Worm (Caenorhabditis elegans) whole organism, late embryonic: Measurements from ENCODE around the gene B0310.2.

Experiments used
- C38D4.7 ChIP-seq: fragments of 200-800 bp; sonication (Bioruptor generic); optimal IDR thresholded peaks from 2 replicates; lab custom pipeline; 2018; ENCODE audit warnings: mild to moderate bottlenecking, missing genetic modification characterization, moderate library complexity, missing compliant biosample characterization
- T23F11.4 ChIP-seq: fragments of 200-800 bp; sonication (Bioruptor generic); optimal IDR thresholded peaks from 2 replicates; lab custom pipeline; 2018; ENCODE audit warnings: mild to moderate bottlenecking, missing genetic modification characterization, missing compliant biosample characterization
- Y22D7AL.16 ChIP-seq: sonication (generic microtip); optimal IDR thresholded peaks from 2 replicates; lab custom pipeline; 2016; ENCODE audit warnings: missing genetic modification characterization, missing compliant biosample characterization
- ama-1 ChIP-seq: fragments of 150-350 bp; optimal IDR thresholded peaks from 2 replicates; lab custom pipeline; 2014
- ceh-14 ChIP-seq: sonication (generic microtip); optimal IDR thresholded peaks from 2 replicates; lab custom pipeline; 2016; ENCODE audit warnings: missing genotype, missing genetic modification characterization, missing compliant biosample characterization
- ceh-18 ChIP-seq: sonication (generic microtip); optimal IDR thresholded peaks from 2 replicates; lab custom pipeline; 2016; ENCODE audit warnings: missing genetic modification characterization, missing compliant biosample characterization
- ceh-19 ChIP-seq: fragments of 200-800 bp; sonication (Bioruptor generic); optimal IDR thresholded peaks from 2 replicates; lab custom pipeline; 2018; ENCODE audit warnings: mild to moderate bottlenecking, missing genetic modification characterization, missing compliant biosample characterization
- ceh-2 ChIP-seq: sonication (generic microtip); optimal IDR thresholded peaks from 2 replicates; lab custom pipeline; 2016; ENCODE audit warnings: missing genotype, missing genetic modification characterization, missing compliant biosample characterization
- ceh-22 ChIP-seq: sonication (generic microtip); optimal IDR thresholded peaks from 2 replicates; lab custom pipeline; 2017; ENCODE audit warnings: missing biosample characterization, missing genetic modification characterization
- ceh-24 ChIP-seq: sonication (generic microtip); optimal IDR thresholded peaks from 2 replicates; lab custom pipeline; 2016; ENCODE audit warnings: mild to moderate bottlenecking, missing genetic modification characterization, missing compliant biosample characterization
- ceh-30 ChIP-seq: fragments of 150-350 bp; optimal IDR thresholded peaks from 2 replicates; lab custom pipeline; 2014; ENCODE audit warnings: missing biosample characterization, missing genetic modification characterization
- ceh-31 ChIP-seq: sonication (generic microtip); optimal IDR thresholded peaks from 2 replicates; lab custom pipeline; 2016; ENCODE audit warnings: missing genetic modification characterization, missing compliant biosample characterization
- ceh-45 ChIP-seq: fragments of 200-800 bp; sonication (Bioruptor generic); IDR thresholded peaks from 2 replicates; pipeline ENCODE4 v1.3.6; 2022; ENCODE audit warnings: missing genetic modification reagents, missing genetic modification characterization, missing compliant biosample characterization
- ceh-48 ChIP-seq: sonication (generic microtip); optimal IDR thresholded peaks from 2 replicates; lab custom pipeline; 2016; ENCODE audit warnings: missing genetic modification characterization, inconsistent platforms, missing compliant biosample characterization
- ceh-6 ChIP-seq: fragments of 200-800 bp; sonication (Bioruptor generic); optimal IDR thresholded peaks from 2 replicates; lab custom pipeline; 2018; ENCODE audit warnings: mild to moderate bottlenecking, missing genetic modification characterization, missing compliant biosample characterization
- che-1 ChIP-seq: sonication (generic microtip); optimal IDR thresholded peaks from 2 replicates; lab custom pipeline; 2016; ENCODE audit warnings: mild to moderate bottlenecking, missing genetic modification characterization, missing compliant biosample characterization
- dve-1 ChIP-seq: sonication (generic microtip); optimal IDR thresholded peaks from 2 replicates; lab custom pipeline; 2017; ENCODE audit warnings: antibody characterized with exemption, mild to moderate bottlenecking, missing genetic modification characterization, missing compliant biosample characterization
- elt-4 ChIP-seq: sonication (generic microtip); optimal IDR thresholded peaks from 2 replicates; lab custom pipeline; 2016; ENCODE audit warnings: missing genetic modification characterization, missing compliant biosample characterization
- eyg-1 ChIP-seq: sonication (generic microtip); optimal IDR thresholded peaks from 2 replicates; lab custom pipeline; 2016; ENCODE audit warnings: missing genotype, missing genetic modification characterization, missing compliant biosample characterization
- fkh-10 ChIP-seq: fragments of 150-350 bp; optimal IDR thresholded peaks from 2 replicates; lab custom pipeline; 2014; ENCODE audit warnings: missing biosample characterization, missing genetic modification reagents, missing genetic modification characterization
- fkh-6 ChIP-seq: sonication (generic microtip); optimal IDR thresholded peaks from 2 replicates; lab custom pipeline; 2016; ENCODE audit warnings: missing genetic modification characterization, missing compliant biosample characterization
- hlh-13 ChIP-seq: fragments of 200-800 bp; sonication (Bioruptor generic); optimal IDR thresholded peaks from 2 replicates; lab custom pipeline; 2018; ENCODE audit warnings: mild to moderate bottlenecking, missing genetic modification characterization, missing compliant biosample characterization
- hlh-15 ChIP-seq: sonication (generic microtip); optimal IDR thresholded peaks from 2 replicates; lab custom pipeline; 2016; ENCODE audit warnings: missing genetic modification characterization, missing compliant biosample characterization
- hlh-8 ChIP-seq: sonication (generic microtip); optimal IDR thresholded peaks from 2 replicates; lab custom pipeline; 2016; ENCODE audit warnings: missing genotype, missing genetic modification characterization, missing compliant biosample characterization
- lim-6 ChIP-seq: sonication (generic microtip); optimal IDR thresholded peaks from 2 replicates; lab custom pipeline; 2016; ENCODE audit warnings: missing genetic modification characterization, missing compliant biosample characterization
- lin-11 ChIP-seq: fragments of 200-800 bp; sonication (Bioruptor generic); optimal IDR thresholded peaks from 2 replicates; lab custom pipeline; 2018; ENCODE audit warnings: mild to moderate bottlenecking, missing genetic modification characterization, missing compliant biosample characterization
- madf-2 ChIP-seq: sonication (generic microtip); optimal IDR thresholded peaks from 2 replicates; lab custom pipeline; 2017; ENCODE audit warnings: missing genetic modification characterization, missing compliant biosample characterization
- nfya-1 ChIP-seq: sonication (generic microtip); optimal IDR thresholded peaks from 2 replicates; lab custom pipeline; 2017; ENCODE audit warnings: missing genetic modification characterization, mild to moderate bottlenecking, missing compliant biosample characterization, antibody characterized with exemption, moderate library complexity
- nhr-11 ChIP-seq: fragments of 150-350 bp; optimal IDR thresholded peaks from 2 replicates; lab custom pipeline; 2014; ENCODE audit warnings: missing biosample characterization, missing genetic modification characterization
- npax-4 ChIP-seq: sonication (generic microtip); optimal IDR thresholded peaks from 2 replicates; lab custom pipeline; 2016; ENCODE audit warnings: missing genetic modification characterization, missing compliant biosample characterization
- odd-2 ChIP-seq: sonication (generic microtip); optimal IDR thresholded peaks from 2 replicates; lab custom pipeline; 2017; ENCODE audit warnings: antibody characterized with exemption, mild to moderate bottlenecking, missing genetic modification characterization, missing compliant biosample characterization
- pag-3 ChIP-seq: sonication (generic microtip); optimal IDR thresholded peaks from 2 replicates; lab custom pipeline; 2016; ENCODE audit warnings: missing compliant biosample characterization, missing genetic modification characterization, borderline replicate concordance
- pax-1 ChIP-seq: fragments of 150-350 bp; optimal IDR thresholded peaks from 2 replicates; lab custom pipeline; 2014; ENCODE audit warnings: missing biosample characterization, missing genetic modification characterization
- pha-2 ChIP-seq: sonication (generic microtip); optimal IDR thresholded peaks from 2 replicates; lab custom pipeline; 2017; ENCODE audit warnings: mild to moderate bottlenecking, missing genetic modification characterization, missing compliant biosample characterization
- pha-4 ChIP-seq: fragments of 150-350 bp; optimal IDR thresholded peaks from 2 replicates; lab custom pipeline; 2018; ENCODE audit warnings: missing biosample characterization, missing genetic modification reagents, missing genetic modification characterization
- pqm-1 ChIP-seq: sonication (generic microtip); optimal IDR thresholded peaks from 2 replicates; lab custom pipeline; 2016; ENCODE audit warnings: missing genetic modification characterization, missing compliant biosample characterization
- pros-1 ChIP-seq: fragments of 150-350 bp; optimal IDR thresholded peaks from 2 replicates; lab custom pipeline; 2014; ENCODE audit warnings: missing biosample characterization, missing genetic modification reagents, missing genetic modification characterization
- rnt-1 ChIP-seq: sonication (generic microtip); optimal IDR thresholded peaks from 2 replicates; lab custom pipeline; 2016; ENCODE audit warnings: missing genetic modification characterization, missing compliant biosample characterization
- sox-2 ChIP-seq: fragments of 200-800 bp; sonication (Bioruptor generic); IDR thresholded peaks from 2 replicates; pipeline ENCODE4 v1.3.6; 2022; ENCODE audit warnings: missing genetic modification reagents, missing genetic modification characterization, missing compliant biosample characterization
- sox-4 ChIP-seq: sonication (generic microtip); optimal IDR thresholded peaks from 2 replicates; lab custom pipeline; 2017; ENCODE audit warnings: mild to moderate bottlenecking, missing genetic modification characterization, inconsistent platforms, missing compliant biosample characterization
- syd-9 ChIP-seq: sonication (generic microtip); optimal IDR thresholded peaks from 2 replicates; lab custom pipeline; 2016; ENCODE audit warnings: mild to moderate bottlenecking, missing genetic modification characterization, moderate library complexity, missing compliant biosample characterization
- unc-55 ChIP-seq: sonication (generic microtip); optimal IDR thresholded peaks from 2 replicates; lab custom pipeline; 2017; ENCODE audit warnings: missing biosample characterization, missing genetic modification reagents, missing genetic modification characterization
- unc-86 ChIP-seq: sonication (generic microtip); optimal IDR thresholded peaks from 2 replicates; lab custom pipeline; 2016; ENCODE audit warnings: missing genetic modification characterization, missing compliant biosample characterization
- zip-5 ChIP-seq: sonication (generic microtip); optimal IDR thresholded peaks from 2 replicates; lab custom pipeline; 2016; ENCODE audit warnings: missing genetic modification characterization, missing compliant biosample characterization
- ztf-16 ChIP-seq: sonication (generic microtip); optimal IDR thresholded peaks from 2 replicates; lab custom pipeline; 2017; ENCODE audit warnings: missing genetic modification characterization, missing compliant biosample characterization

Gene B0310.2

DNA sequence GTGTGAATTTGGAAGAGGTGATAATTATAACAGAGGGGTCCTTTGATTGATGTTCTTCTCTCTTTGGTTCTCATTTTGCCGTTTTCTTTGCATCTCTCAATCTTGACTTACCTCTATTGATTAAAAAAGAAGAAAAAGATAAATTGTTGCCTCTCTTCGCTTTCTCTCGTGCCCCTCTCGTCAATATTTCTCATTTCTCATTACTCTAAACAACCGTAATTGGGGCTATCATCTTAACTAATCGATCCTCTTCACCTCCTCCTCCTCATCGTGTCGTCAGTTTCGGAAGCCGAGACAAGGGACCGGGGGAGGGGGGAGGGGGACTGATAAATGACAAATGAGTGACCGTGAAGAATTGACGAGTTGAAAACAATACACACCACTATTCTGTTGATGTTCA is 8.1 kb downstream of the B0310.2 start:
- no peak for TF ChIP-seq rnt-1 (tag; lab: Kevin White, UChicago)
- no peak for TF ChIP-seq eyg-1 (tag; lab: Kevin White, UChicago)
- TF ChIP-seq ceh-30: no peak
- no peak for TF ChIP-seq ceh-6
- no peak for TF ChIP-seq zip-5
- TF ChIP-seq elt-4 (tag; lab: Kevin White, UChicago): no peak
- TF ChIP-seq lin-11: no peak

DNA sequence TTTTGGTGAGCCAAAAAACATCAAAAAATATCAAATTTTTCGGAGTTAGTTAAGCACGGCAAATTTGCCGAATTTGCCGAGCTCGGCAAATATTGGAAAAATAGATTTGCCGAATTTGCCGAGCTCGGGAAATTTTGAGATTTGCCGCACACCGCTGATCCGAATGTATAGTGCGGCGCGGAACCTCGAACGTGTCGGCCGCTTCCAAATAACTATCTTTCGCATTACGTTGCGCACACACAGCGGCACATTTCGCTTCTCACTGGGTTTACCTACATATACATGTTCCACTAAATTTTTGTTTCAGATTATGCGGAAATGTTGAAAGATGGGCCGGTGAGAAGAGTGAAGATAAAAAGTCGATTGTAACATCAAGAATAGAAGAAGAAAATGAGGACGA is 10.0 kb downstream of the B0310.2 start:
- no peak for TF ChIP-seq odd-2 (tag; lab: Kevin White, UChicago)
- TF ChIP-seq T23F11.4 (GFP tag; lab: Kevin White, UChicago): no peak
- TF ChIP-seq pqm-1: no peak
- no peak for TF ChIP-seq ceh-22 (tag; lab: Kevin White, UChicago)
- no peak for TF ChIP-seq nfya-1 (tag; lab: Kevin White, UChicago)
- TF ChIP-seq lin-11: no peak
- TF ChIP-seq fkh-10 (GFP tag; lab: Kevin White, UChicago): no peak
- no peak for TF ChIP-seq ceh-31 (tag; lab: Kevin White, UChicago)
- no peak for TF ChIP-seq lim-6 (tag; lab: Kevin White, UChicago)
- TF ChIP-seq ama-1 (lab: Kevin White, UChicago): no peak
- no peak for TF ChIP-seq ceh-19 (GFP tag; lab: Kevin White, UChicago)

DNA sequence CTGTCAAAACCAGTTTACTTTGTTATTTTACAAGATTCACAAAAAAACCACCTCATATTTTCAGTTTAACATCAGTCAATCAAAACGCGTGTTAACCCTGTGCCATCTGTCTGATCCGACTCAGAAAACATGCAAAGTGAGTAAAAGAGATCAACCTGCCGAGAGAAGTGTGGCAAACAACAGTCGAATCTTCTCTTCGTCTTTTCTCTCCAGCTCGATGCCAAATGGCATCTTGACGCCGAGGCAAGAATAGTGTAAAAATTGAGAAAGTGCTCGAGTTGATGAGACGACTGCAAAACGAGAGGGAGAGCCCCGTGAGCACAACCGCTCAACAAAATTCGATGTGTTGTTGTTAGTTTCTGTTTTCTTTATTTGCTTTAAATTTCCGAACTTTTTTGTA is 13.8 kb downstream of the B0310.2 start, which contains the start of gene B0310.1:
B0310.1 (plus strand) TSS at position 310 of the 400 bp plus-strand sequence.
- TF ChIP-seq pha-2 (tag; lab: Kevin White, UChicago) (no peak), unc-55 (GFP tag; lab: Kevin White, UChicago) (peak; percentile 56), ceh-18 (tag; lab: Kevin White, UChicago) (peak; percentile 50)

DNA sequence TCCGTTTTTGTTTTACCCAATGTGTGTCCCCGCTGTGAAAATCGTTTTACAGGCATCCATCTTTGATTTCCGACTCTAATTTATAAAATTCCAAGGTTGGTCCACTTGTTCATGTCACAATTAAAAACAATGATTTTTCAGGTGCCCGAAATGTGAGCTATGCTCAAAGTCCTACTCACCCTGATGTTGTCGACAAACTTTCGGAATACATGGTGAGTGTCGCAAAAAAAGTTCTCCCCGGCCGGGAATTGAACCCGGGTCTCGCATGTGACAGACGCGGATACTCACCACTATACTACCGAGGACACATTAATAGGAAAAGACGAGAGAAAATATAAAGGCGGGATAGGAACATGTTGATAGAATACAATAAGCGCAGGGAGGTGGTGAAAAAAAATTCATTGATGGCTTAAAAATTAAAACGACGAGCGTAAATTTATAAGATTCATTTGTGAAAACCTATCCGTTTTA is 17.1 kb downstream of the B0310.2 start, which contains the start of gene egl-17:
egl-17 (plus strand) TSS at position 51 of the 471 bp plus-strand sequence.
- TF ChIP-seq pros-1 (no peak), ceh-31 (tag; lab: Kevin White, UChicago) (peak; percentile 83), ztf-16 (tag; lab: Kevin White, UChicago) (peak; percentile 87), fkh-10 (GFP tag; lab: Kevin White, UChicago) (peak; percentile 61), ceh-6 (peak; percentile 94), lin-11 (peak; percentile 85), ceh-22 (tag; lab: Kevin White, UChicago) (no peak), Y22D7AL.16 (tag; lab: Kevin White, UChicago) (peak; percentile 86), madf-2 (tag; lab: Kevin White, UChicago) (peak; percentile 90), pax-1 (no peak), pha-2 (tag; lab: Kevin White, UChicago) (peak; percentile 90), ceh-18 (tag; lab: Kevin White, UChicago) (peak; percentile 87), syd-9 (tag; lab: Kevin White, UChicago) (peak; percentile 91), ceh-14 (tag; lab: Kevin White, UChicago) (peak; percentile 93), nfya-1 (tag; lab: Kevin White, UChicago) (peak; percentile 72), hlh-13 (GFP tag; lab: Kevin White, UChicago) (peak; percentile 77), unc-86 (tag; lab: Kevin White, UChicago) (peak; percentile 83), ceh-45 (peak; percentile 89), ceh-30 (no peak), che-1 (tag; lab: Kevin White, UChicago) (peak; percentile 94), hlh-8 (tag; lab: Kevin White, UChicago) (peak; percentile 89), ceh-24 (tag; lab: Kevin White, UChicago) (peak; percentile 81), pag-3 (tag; lab: Kevin White, UChicago) (peak; percentile 75), sox-2 (GFP tag; lab: Robert Waterston, UW) (peak; percentile 86), C38D4.7 (GFP tag; lab: Kevin White, UChicago) (peak; percentile 92), lim-6 (tag; lab: Kevin White, UChicago) (peak; percentile 89), odd-2 (tag; lab: Kevin White, UChicago) (peak; percentile 73), ceh-2 (peak; percentile 87), dve-1 (tag; lab: Kevin White, UChicago) (peak; percentile 84), T23F11.4 (GFP tag; lab: Kevin White, UChicago) (peak; percentile 91), nhr-11 (tag; lab: Kevin White, UChicago) (no peak), pha-4 (tag; lab: Kevin White, UChicago) (no peak), elt-4 (tag; lab: Kevin White, UChicago) (peak; percentile 92), npax-4 (peak; percentile 87), hlh-15 (tag; lab: Kevin White, UChicago) (peak; percentile 93), sox-4 (peak; percentile 93), ceh-19 (GFP tag; lab: Kevin White, UChicago) (peak; percentile 96), fkh-6 (tag; lab: Kevin White, UChicago) (peak; percentile 92), ceh-48 (tag; lab: Kevin White, UChicago) (peak; percentile 78), zip-5 (peak; percentile 64)
